Worm (Caenorhabditis elegans) whole organism, midembryonic: ENCODE measurements around the gene C24H10.4.
A peak's percentile ranks its signal among the peaks of the same experiment; 100 is the strongest.

Experiments
- T22C8.4 ChIP-seq: fragments of 200-800 bp; sonication (Bioruptor generic); IDR thresholded peaks from 2 replicates; pipeline ENCODE4 v1.3.6; 2022; ENCODE audit warnings: missing genetic modification characterization, missing compliant biosample characterization
- flt-1 ChIP-seq: fragments of 200-800 bp; sonication (Bioruptor generic); IDR thresholded peaks from 2 replicates; pipeline ENCODE4 v1.3.6; 2022; ENCODE audit warnings: missing genetic modification characterization, missing compliant biosample characterization
- klf-2 ChIP-seq: fragments of 200-800 bp; sonication (Bioruptor generic); conservative IDR thresholded peaks from 2 replicates; pipeline ENCODE4 v1.3.6; 2022; ENCODE audit warnings: missing genetic modification reagents, missing genetic modification characterization, missing compliant biosample characterization
- med-1 ChIP-seq: sonication (generic microtip); optimal IDR thresholded peaks from 2 replicates; lab custom pipeline; 2017; ENCODE audit warnings: missing genetic modification characterization, mild to moderate bottlenecking, missing compliant biosample characterization, antibody characterized with exemption, missing genetic modification reagents; ENCODE audit not compliant: insufficient read depth
- ref-1 ChIP-seq: fragments of 200-800 bp; sonication (Bioruptor generic); conservative IDR thresholded peaks from 2 replicates; pipeline ENCODE4 v1.3.6; 2022; ENCODE audit warnings: missing genetic modification reagents, missing genetic modification characterization, missing compliant biosample characterization
- tab-1 ChIP-seq: fragments of 200-800 bp; sonication (Bioruptor generic); IDR thresholded peaks from 2 replicates; pipeline ENCODE4 v1.3.6; 2022; ENCODE audit warnings: missing genetic modification characterization, missing compliant biosample characterization
- ztf-23 ChIP-seq: fragments of 200-800 bp; sonication (Bioruptor generic); IDR thresholded peaks from 2 replicates; pipeline ENCODE4 v1.3.6; 2022; ENCODE audit warnings: missing genetic modification reagents, missing genetic modification characterization, missing compliant biosample characterization
- ztf-29 ChIP-seq: fragments of 200-800 bp; sonication (Bioruptor generic); IDR thresholded peaks from 2 replicates; pipeline ENCODE4 v1.3.6; 2022; ENCODE audit warnings: missing genetic modification reagents, missing genetic modification characterization, missing compliant biosample characterization

DNA sequence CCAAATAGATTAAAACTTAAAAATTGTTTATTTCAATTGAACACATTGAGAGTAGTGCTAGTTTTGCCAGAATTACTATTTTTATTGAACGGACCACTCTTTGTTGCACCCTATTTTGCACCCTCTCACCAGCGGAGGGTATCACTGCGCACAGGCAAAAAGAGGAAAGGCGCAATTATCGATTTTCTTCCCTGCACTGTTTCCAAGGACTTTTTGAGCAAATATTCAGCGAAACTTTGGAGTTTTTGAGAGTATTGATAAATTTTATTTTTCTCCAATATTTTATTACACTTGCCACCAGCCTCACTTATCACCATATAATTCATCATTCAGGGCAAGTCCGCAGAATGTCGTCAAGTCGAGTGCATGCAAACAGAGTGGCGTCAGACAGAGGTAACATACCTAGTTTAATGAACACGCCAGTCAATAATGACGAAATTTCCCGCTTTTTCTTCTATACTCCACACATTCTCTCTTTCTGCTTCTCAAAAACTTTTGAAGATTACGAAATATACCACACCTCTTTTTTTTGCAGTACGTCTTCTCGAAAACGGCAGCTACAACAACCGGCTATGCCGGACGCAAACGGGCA lies 40.9 kb downstream of the C24H10.4 start:
- TF ChIP-seq T22C8.4 (peak; percentile 74; the same call in 1 of the 2 replicates), tab-1 (GFP tag; lab: Robert Waterston, UW) (no peak), klf-2 (GFP tag; lab: Robert Waterston, UW) (no peak), ref-1 (GFP tag; lab: Robert Waterston, UW) (no peak), ztf-23 (GFP tag; lab: Robert Waterston, UW) (no peak), ztf-29 (GFP tag; lab: Robert Waterston, UW) (no peak), med-1 (GFP tag; lab: Kevin White, UChicago) (no peak), flt-1 (GFP tag; lab: Robert Waterston, UW) (no peak)
